Fruit fly (Drosophila melanogaster): ENCODE data around the gene Tspo.

The Tspo gene

DNA sequence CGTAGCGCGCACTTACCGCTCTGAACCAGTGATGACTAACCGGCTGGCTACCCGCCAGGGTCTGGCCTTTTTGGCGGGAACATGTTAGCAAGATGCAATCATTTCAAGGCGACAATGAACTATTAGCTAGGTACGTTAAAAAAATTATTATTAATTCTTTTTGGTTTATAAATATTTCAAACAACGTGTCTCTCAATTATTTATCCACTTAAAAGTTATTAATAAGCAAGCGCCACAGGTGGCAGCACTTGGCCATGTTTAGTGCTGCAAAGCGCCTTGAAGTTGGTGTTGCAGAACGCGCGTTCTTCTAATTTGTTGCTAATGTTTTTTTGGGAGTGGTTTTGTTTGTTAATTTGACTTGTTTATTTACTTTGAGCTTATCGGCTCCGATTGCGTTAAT lies 14.8 kb downstream of the Tspo start, which contains the start of the genes Ipk2 and cold:
Ipk2 (minus strand) TSS at position 39 of the 400 bp plus-strand sequence.
cold (plus strand) TSS at position 66 of the 400 bp plus-strand sequence.
- peak; percentile 39; the same call in 1 of the 2 replicates for TF ChIP-seq CG15336 (GFP tag; IDR thresholded peaks at IDR 0.05)
- TF ChIP-seq CG34406 (GFP tag; optimal IDR thresholded peaks at IDR 0.05), result peak; percentile 42
- no peak for TF ChIP-seq CG4318 (GFP tag; optimal IDR thresholded peaks at IDR 0.05)
- TF ChIP-seq esn (GFP tag; optimal IDR thresholded peaks at IDR 0.05), result peak; percentile 84
- TF ChIP-seq dac (GFP tag; optimal IDR thresholded peaks at IDR 0.05), result no peak
- TF ChIP-seq Met (GFP tag; optimal IDR thresholded peaks at IDR 0.05), result no peak
- TF ChIP-seq CG6163 (GFP tag; IDR thresholded peaks at IDR 0.05), result peak; percentile 65; the same call in 2 of the 3 replicates
- TF ChIP-seq CG10631 (GFP tag; optimal IDR thresholded peaks at IDR 0.05), result no peak
- peak; percentile 87 for TF ChIP-seq lz (GFP tag; optimal IDR thresholded peaks at IDR 0.05)
- peak; percentile 62 for TF ChIP-seq fd59A (GFP tag; optimal IDR thresholded peaks at IDR 0.05)
- no peak for TF ChIP-seq vri (GFP tag; optimal IDR thresholded peaks at IDR 0.05)
- TF ChIP-seq cyc (GFP tag; optimal IDR thresholded peaks at IDR 0.05), result peak; percentile 83
- TF ChIP-seq Smox (GFP tag; optimal IDR thresholded peaks at IDR 0.05), result no peak
- TF ChIP-seq eg (GFP tag; IDR thresholded peaks at IDR 0.05), result peak; percentile 61; the same call in 2 of the 3 replicates
- peak; percentile 34 for TF ChIP-seq CG6854 (GFP tag; optimal IDR thresholded peaks at IDR 0.05)
- peak; percentile 96 for TF ChIP-seq fkh (GFP tag; optimal IDR thresholded peaks at IDR 0.05)
- peak; percentile 45 for TF ChIP-seq Eip93F (GFP tag; optimal IDR thresholded peaks at IDR 0.05)
- TF ChIP-seq CG8119 (GFP tag; IDR thresholded peaks at IDR 0.05), result peak; percentile 57; the same call in 2 of the 3 replicates
- peak; percentile 60; the same call in 1 of the 2 replicates for TF ChIP-seq Gug (GFP tag; IDR thresholded peaks at IDR 0.05)
- no peak for TF ChIP-seq Sox102F (GFP tag; optimal IDR thresholded peaks at IDR 0.05)
- TF ChIP-seq CG16779 (tag; optimal IDR thresholded peaks at IDR 0.05), result no peak
- peak; percentile 65 for TF ChIP-seq Lpt (GFP tag; optimal IDR thresholded peaks at IDR 0.05)
- TF ChIP-seq topi (GFP tag; optimal IDR thresholded peaks at IDR 0.05), result peak; percentile 76
- peak; percentile 91 for TF ChIP-seq svp (GFP tag)
- TF ChIP-seq acj6 (GFP tag; optimal IDR thresholded peaks at IDR 0.05), result no peak
- peak; percentile 93 for TF ChIP-seq dsx (GFP tag; optimal IDR thresholded peaks at IDR 0.05; ENCODE audit: poor library complexity, severe bottlenecking)
- TF ChIP-seq Ets21C (GFP tag; optimal IDR thresholded peaks at IDR 0.05), result no peak
- peak; percentile 66 for TF ChIP-seq CG6792 (GFP tag; optimal IDR thresholded peaks at IDR 0.05)
- TF ChIP-seq Ets96B (tag; optimal IDR thresholded peaks at IDR 0.05), result peak; percentile 63
- TF ChIP-seq pdm3 (GFP tag; optimal IDR thresholded peaks at IDR 0.05), result no peak
- peak; percentile 80 for TF ChIP-seq CG3032 (tag; optimal IDR thresholded peaks at IDR 0.05)
- TF ChIP-seq CG1621 (tag; optimal IDR thresholded peaks at IDR 0.05), result no peak
- peak; percentile 93 for TF ChIP-seq Eip78C (GFP tag)
- peak; percentile 82 for TF ChIP-seq Hr39 (GFP tag; optimal IDR thresholded peaks at IDR 0.05)
- 0 out of 2 replicates have a peak, but pooled peaks have one; percentile 45 for TF ChIP-seq CG11294 (GFP tag; IDR thresholded peaks at IDR 0.05)
- TF ChIP-seq CG11902 (GFP tag; optimal IDR thresholded peaks at IDR 0.05), result no peak
- no peak for TF ChIP-seq CG6808 (GFP tag; optimal IDR thresholded peaks at IDR 0.05)
- no peak for TF ChIP-seq CG7368 (GFP tag; optimal IDR thresholded peaks at IDR 0.05)
- peak; percentile 47 for TF ChIP-seq Blimp-1 (GFP tag; optimal IDR thresholded peaks at IDR 0.05)
- no peak for TF ChIP-seq Hr4 (GFP tag; optimal IDR thresholded peaks at IDR 0.05)
- no peak for TF ChIP-seq CG8632 (GFP tag; optimal IDR thresholded peaks at IDR 0.05)
- no peak for TF ChIP-seq Hr38 (GFP tag; optimal IDR thresholded peaks at IDR 0.05)
- TF ChIP-seq ss (GFP tag; optimal IDR thresholded peaks at IDR 0.05), result no peak
- peak; percentile 81 for TF ChIP-seq achi (GFP tag; optimal IDR thresholded peaks at IDR 0.05)
- TF ChIP-seq net (GFP tag; optimal IDR thresholded peaks at IDR 0.05), result no peak
- peak; percentile 74 for TF ChIP-seq Sox15 (GFP tag; optimal IDR thresholded peaks at IDR 0.05)
- peak; percentile 87 for TF ChIP-seq CG31627 (GFP tag; optimal IDR thresholded peaks at IDR 0.05)
- TF ChIP-seq salr (GFP tag; optimal IDR thresholded peaks at IDR 0.05), result peak in 1 of 2 experiments; percentile 65
- TF ChIP-seq CG3919 (GFP tag; optimal IDR thresholded peaks at IDR 0.05), result peak; percentile 83
- TF ChIP-seq CG11762 (GFP tag; optimal IDR thresholded peaks at IDR 0.05; ENCODE audit: insufficient read depth), result peak; percentile 57
- TF ChIP-seq Sox14 (GFP tag; optimal IDR thresholded peaks at IDR 0.05), result peak; percentile 86
- TF ChIP-seq OdsH (GFP tag; optimal IDR thresholded peaks at IDR 0.05), result no peak
